Worm (Caenorhabditis elegans): ENCODE measurements around the gene dld-1.

DNA sequence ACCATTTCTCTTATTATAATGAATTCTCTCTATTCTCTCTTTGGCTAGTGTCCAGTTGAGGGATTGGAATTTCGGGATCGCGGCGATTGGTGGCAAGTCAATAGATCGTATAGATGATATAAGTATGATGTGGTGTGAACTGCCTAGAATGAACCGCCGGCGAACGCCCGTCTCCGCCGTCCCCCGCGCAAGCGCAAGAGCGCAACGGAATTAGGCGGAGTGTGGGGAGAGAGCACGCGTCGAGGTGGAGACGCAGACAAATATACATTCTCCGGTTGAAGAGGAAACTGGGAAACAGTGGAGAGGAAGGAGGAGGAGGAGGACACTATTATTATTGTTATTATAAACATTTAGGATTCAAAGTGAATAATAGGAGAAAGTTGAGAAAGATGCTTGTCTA lies 32.2 kb downstream of the dld-1 start:
- TF ChIP-seq dao-5 (tag; optimal IDR thresholded peaks at IDR 0.05) = no peak
- TF ChIP-seq him-1 (tag; optimal IDR thresholded peaks at IDR 0.05) = no peak
